Worm (Caenorhabditis elegans) whole organism, young adult: Measurements from ENCODE around the gene C09G1.4.
A peak's percentile ranks its signal among the peaks of the same experiment; 100 is the strongest.

ENCODE experiments used
- B0035.1 ChIP-seq: sonication (generic microtip); optimal IDR thresholded peaks from 2 replicates; lab custom pipeline; 2016; ENCODE audit warnings: missing genetic modification characterization, mild to moderate bottlenecking, missing compliant biosample characterization, missing genotype, missing genetic modification reagents
- B0336.3 ChIP-seq: fragments of 200-800 bp; sonication (Bioruptor generic); IDR thresholded peaks from 2 replicates; pipeline ENCODE4 v1.3.6; 2022; ENCODE audit warnings: missing genetic modification characterization, missing compliant biosample characterization
- C06A6.2 ChIP-seq: fragments of 200-800 bp; sonication (Bioruptor generic); conservative IDR thresholded peaks from 2 replicates; pipeline ENCODE4 v1.3.6; 2022; ENCODE audit warnings: missing genetic modification characterization, missing compliant biosample characterization
- F22D6.2 ChIP-seq: sonication (generic microtip); optimal IDR thresholded peaks from 2 replicates; lab custom pipeline; 2016; ENCODE audit warnings: mild to moderate bottlenecking, missing genetic modification characterization, missing compliant biosample characterization
- F37B4.10 ChIP-seq: fragments of 200-800 bp; sonication (Bioruptor generic); IDR thresholded peaks from 2 replicates; pipeline ENCODE4 v1.3.6; 2022; ENCODE audit warnings: missing genetic modification characterization, missing compliant biosample characterization
- F39B2.1 ChIP-seq: fragments of 200-800 bp; sonication (Bioruptor generic); IDR thresholded peaks from 2 replicates; pipeline ENCODE4 v1.3.6; 2022; ENCODE audit warnings: missing genetic modification reagents, missing genetic modification characterization, missing compliant biosample characterization
- F55B11.4 ChIP-seq: sonication (generic microtip); optimal IDR thresholded peaks from 2 replicates; lab custom pipeline; 2016; ENCODE audit warnings: missing compliant biosample characterization, missing genetic modification characterization, borderline replicate concordance; ENCODE audit not compliant: insufficient read depth
- K12H6.12 ChIP-seq: fragments of 200-800 bp; sonication (Bioruptor generic); optimal IDR thresholded peaks from 2 replicates; lab custom pipeline; 2018; ENCODE audit warnings: mild to moderate bottlenecking, missing genetic modification characterization, missing compliant biosample characterization
- Y53F4B.3 ChIP-seq: fragments of 200-800 bp; sonication (Bioruptor generic); IDR thresholded peaks from 2 replicates; pipeline ENCODE4 v1.3.6; 2022; ENCODE audit warnings: missing genetic modification reagents, missing genetic modification characterization, missing compliant biosample characterization
- Y56A3A.18 ChIP-seq: fragments of 200-800 bp; sonication (Bioruptor generic); IDR thresholded peaks from 2 replicates; pipeline ENCODE4 v1.3.6; 2022; ENCODE audit warnings: missing genetic modification reagents, missing genetic modification characterization, missing compliant biosample characterization
- Y67H2A.10 ChIP-seq: fragments of 200-800 bp; sonication (Bioruptor generic); conservative IDR thresholded peaks from 2 replicates; pipeline ENCODE4 v1.3.6; 2022; ENCODE audit warnings: missing genetic modification reagents, missing genetic modification characterization, missing compliant biosample characterization
- ZK185.1 ChIP-seq: sonication (generic microtip); optimal IDR thresholded peaks from 2 replicates; lab custom pipeline; 2016; ENCODE audit warnings: mild to moderate bottlenecking, missing genetic modification characterization, missing compliant biosample characterization; ENCODE audit not compliant: poor library complexity, severe bottlenecking
- attf-3 ChIP-seq: fragments of 200-800 bp; sonication (Bioruptor generic); conservative IDR thresholded peaks from 2 replicates; pipeline ENCODE4 v1.3.6; 2022; ENCODE audit warnings: missing genetic modification reagents, missing genetic modification characterization, missing compliant biosample characterization
- attf-5 ChIP-seq: fragments of 200-800 bp; sonication (Bioruptor generic); optimal IDR thresholded peaks from 2 replicates; lab custom pipeline; 2018; ENCODE audit warnings: mild to moderate bottlenecking, missing genetic modification characterization, missing compliant biosample characterization
- ccch-3 ChIP-seq: fragments of 200-800 bp; sonication (Bioruptor generic); optimal IDR thresholded peaks from 2 replicates; lab custom pipeline; 2018; ENCODE audit warnings: mild to moderate bottlenecking, missing genetic modification characterization, missing compliant biosample characterization
- cebp-1 ChIP-seq, 2 experiments: fragments of 200-800 bp in 1 of 2; sonication (Bioruptor generic) in 1 of 2; sonication (generic microtip) in 1 of 2; IDR thresholded peaks in 1 of 2; optimal IDR thresholded peaks in 1 of 2; 2 replicates each; pipeline versions ENCODE4 v1.3.6 to Lab custom; 2017 to 2022; ENCODE audit warnings: missing compliant biosample characterization in 2 of 2, missing genetic modification characterization in 2 of 2, mild to moderate bottlenecking in 1 of 2, missing genetic modification reagents in 1 of 2, moderate library complexity in 1 of 2
- ceh-27 ChIP-seq: fragments of 200-800 bp; sonication (Bioruptor generic); optimal IDR thresholded peaks from 2 replicates; lab custom pipeline; 2018; ENCODE audit warnings: mild to moderate bottlenecking, missing genetic modification characterization, moderate library complexity, missing compliant biosample characterization
- dpl-1 ChIP-seq: fragments of 150-350 bp; optimal IDR thresholded peaks from 2 replicates; lab custom pipeline; 2014; ENCODE audit warnings: missing biosample characterization, missing genetic modification reagents, missing genetic modification characterization
- egl-18 ChIP-seq: fragments of 200-800 bp; sonication (Bioruptor generic); IDR thresholded peaks from 2 replicates; pipeline ENCODE4 v1.3.6; 2022; ENCODE audit warnings: missing genetic modification reagents, missing genetic modification characterization, missing compliant biosample characterization
- egrh-3 ChIP-seq: fragments of 200-800 bp; sonication (Bioruptor generic); IDR thresholded peaks from 2 replicates; pipeline ENCODE4 v1.3.6; 2022; ENCODE audit warnings: missing genetic modification reagents, missing genetic modification characterization, missing compliant biosample characterization
- ekl-4 ChIP-seq: fragments of 200-800 bp; sonication (Bioruptor generic); IDR thresholded peaks from 2 replicates; pipeline ENCODE4 v1.3.6; 2022; ENCODE audit warnings: missing genetic modification reagents, missing genetic modification characterization, missing compliant biosample characterization
- gei-17 ChIP-seq: fragments of 200-800 bp; sonication (Bioruptor generic); optimal IDR thresholded peaks from 2 replicates; lab custom pipeline; 2018; ENCODE audit warnings: mild to moderate bottlenecking, missing genetic modification characterization, missing compliant biosample characterization
- hlh-26 ChIP-seq: fragments of 200-800 bp; sonication (Bioruptor generic); conservative IDR thresholded peaks from 2 replicates; pipeline ENCODE4 v1.3.6; 2022; ENCODE audit warnings: missing genetic modification reagents, missing genetic modification characterization, missing compliant biosample characterization
- lin-35 ChIP-seq, 3 experiments: fragments of 150-350 bp in 2 of 3; sonication (generic microtip) in 1 of 3; optimal IDR thresholded peaks; 2 replicates each; lab custom pipeline; 2014 to 2018; ENCODE audit warnings: missing biosample characterization in 3 of 3, missing genetic modification characterization in 3 of 3, missing genetic modification reagents in 3 of 3
- lsy-27 ChIP-seq: sonication (generic microtip); optimal IDR thresholded peaks from 2 replicates; lab custom pipeline; 2017; ENCODE audit warnings: missing genetic modification characterization, mild to moderate bottlenecking, missing compliant biosample characterization, antibody characterized with exemption, missing genotype, borderline replicate concordance; ENCODE audit not compliant: insufficient read depth
- madf-10 ChIP-seq: sonication (generic microtip); optimal IDR thresholded peaks from 2 replicates; lab custom pipeline; 2016; ENCODE audit warnings: mild to moderate bottlenecking, missing genetic modification characterization, missing compliant biosample characterization
- mcd-1 ChIP-seq: fragments of 200-800 bp; sonication (Bioruptor generic); IDR thresholded peaks from 2 replicates; pipeline ENCODE4 v1.3.6; 2022; ENCODE audit warnings: missing genetic modification reagents, missing genetic modification characterization, missing compliant biosample characterization
- nfya-2 ChIP-seq: fragments of 200-800 bp; sonication (Bioruptor generic); IDR thresholded peaks from 2 replicates; pipeline ENCODE4 v1.3.6; 2022; ENCODE audit warnings: missing genetic modification reagents, missing genetic modification characterization, missing compliant biosample characterization
- nhr-120 ChIP-seq: fragments of 200-800 bp; sonication (Bioruptor generic); IDR thresholded peaks from 2 replicates; pipeline ENCODE4 v1.3.6; 2022; ENCODE audit warnings: missing genetic modification characterization, missing compliant biosample characterization
- nhr-80 ChIP-seq: sonication (generic microtip); optimal IDR thresholded peaks from 2 replicates; lab custom pipeline; 2016; ENCODE audit warnings: missing genetic modification characterization, missing compliant biosample characterization
- rcor-1 ChIP-seq: fragments of 200-800 bp; sonication (Bioruptor generic); IDR thresholded peaks from 2 replicates; pipeline ENCODE4 v1.3.6; 2022; ENCODE audit warnings: missing genetic modification reagents, missing genetic modification characterization, missing compliant biosample characterization
- zfh-2 ChIP-seq: fragments of 200-800 bp; sonication (Bioruptor generic); conservative IDR thresholded peaks from 2 replicates; pipeline ENCODE4 v1.3.6; 2022; ENCODE audit warnings: missing genetic modification reagents, missing genetic modification characterization, missing compliant biosample characterization
- ztf-22 ChIP-seq: fragments of 200-800 bp; sonication (Bioruptor generic); optimal IDR thresholded peaks from 2 replicates; lab custom pipeline; 2018; ENCODE audit warnings: mild to moderate bottlenecking, missing genetic modification characterization, moderate library complexity, missing compliant biosample characterization
- ztf-26 ChIP-seq: sonication (generic microtip); optimal IDR thresholded peaks from 2 replicates; lab custom pipeline; 2017; ENCODE audit warnings: missing genetic modification characterization, missing compliant biosample characterization

C09G1.4 gene

ce11 chrX:16040207-16040716, 33.8 kb upstream of the C09G1.4 start, which contains the start of gene B0395.3 (continued):
- TF ChIP-seq F55B11.4 = no peak
- TF ChIP-seq B0336.3 (GFP tag; lab: Robert Waterston, UW) = 0 out of 2 replicates have a peak, but pooled peaks have one; percentile 30
- peak; percentile 30 for TF ChIP-seq ztf-26 (tag; lab: Kevin White, UChicago)
- TF ChIP-seq rcor-1 (GFP tag; lab: Robert Waterston, UW) = 0 out of 2 replicates have a peak, but pooled peaks have one; percentile 21
- TF ChIP-seq cebp-1 (GFP tag; IDR thresholded peaks at IDR 0.05; lab: Robert Waterston, UW) = no peak
- TF ChIP-seq cebp-1 (tag; optimal IDR thresholded peaks at IDR 0.05; lab: Kevin White, UChicago) = peak; percentile 75
- TF ChIP-seq K12H6.12 (tag; lab: Kevin White, UChicago) = peak; percentile 73
- TF ChIP-seq nhr-80 (tag; lab: Kevin White, UChicago) = peak; percentile 66
- peak; percentile 14; the same call in 1 of the 2 replicates for TF ChIP-seq ekl-4 (GFP tag; lab: Robert Waterston, UW)
- peak in 1 of 3 experiments; percentile 10 for TF ChIP-seq lin-35 (GFP tag; optimal IDR thresholded peaks at IDR 0.05; lab: Kevin White, UChicago)
- TF ChIP-seq egl-18 = no peak
- peak; percentile 7 for TF ChIP-seq madf-10
- peak; percentile 76 for TF ChIP-seq ceh-27 (GFP tag; lab: Kevin White, UChicago)
- TF ChIP-seq B0035.1 (tag; lab: Kevin White, UChicago) = no peak

ce11 chrX:16039173-16039572, 32.7 kb upstream of the C09G1.4 start:
- TF ChIP-seq cebp-1 (GFP tag; IDR thresholded peaks at IDR 0.05; lab: Robert Waterston, UW) (no peak), cebp-1 (tag; optimal IDR thresholded peaks at IDR 0.05; lab: Kevin White, UChicago) (peak; percentile 8), nfya-2 (no peak), F22D6.2 (no peak), nhr-80 (tag; lab: Kevin White, UChicago) (peak; percentile 25)

- TF ChIP-seq attf-5 (GFP tag; lab: Kevin White, UChicago) = no peak
- TF ChIP-seq lsy-27 (tag; lab: Kevin White, UChicago) = no peak
- TF ChIP-seq F39B2.1 (GFP tag; lab: Robert Waterston, UW) = no peak
- no peak for TF ChIP-seq mcd-1 (GFP tag; lab: Robert Waterston, UW)
- TF ChIP-seq Y56A3A.18 = no peak
- no peak for TF ChIP-seq zfh-2 (GFP tag; lab: Robert Waterston, UW)
- TF ChIP-seq C06A6.2 (GFP tag; lab: Robert Waterston, UW) = no peak
- no peak for TF ChIP-seq Y53F4B.3 (GFP tag; lab: Robert Waterston, UW)
- TF ChIP-seq dpl-1 (GFP tag; lab: Kevin White, UChicago) = no peak
- no peak for TF ChIP-seq hlh-26 (GFP tag; lab: Robert Waterston, UW)
- TF ChIP-seq ztf-22 = no peak
- no peak for TF ChIP-seq F37B4.10
- TF ChIP-seq ccch-3 (GFP tag; lab: Kevin White, UChicago) = no peak
- TF ChIP-seq Y67H2A.10 = no peak
- no peak for TF ChIP-seq gei-17 (GFP tag; lab: Kevin White, UChicago)
- TF ChIP-seq ZK185.1 = no peak
- TF ChIP-seq nhr-120 (GFP tag; lab: Robert Waterston, UW) = no peak
- no peak for TF ChIP-seq madf-10
Observed at ce11 chrX:16030506-16030905, 24.1 kb upstream of the C09G1.4 start, which contains the start of gene mboa-1. TSS of gene mboa-1 (plus strand) at chrX:16030806.

- TF ChIP-seq attf-3 (GFP tag; lab: Robert Waterston, UW) = no peak
- TF ChIP-seq nfya-2 = no peak
- peak; percentile 76 for TF ChIP-seq zfh-2 (GFP tag; lab: Robert Waterston, UW)
- peak; percentile 56; the same call in 1 of the 2 replicates for TF ChIP-seq egrh-3 (GFP tag; lab: Robert Waterston, UW)
Observed at ce11 chrX:16028980-16029379, 22.6 kb upstream of the C09G1.4 start.
